Worm (Caenorhabditis elegans): ENCODE data around the gene C35B1.3.

DNA sequence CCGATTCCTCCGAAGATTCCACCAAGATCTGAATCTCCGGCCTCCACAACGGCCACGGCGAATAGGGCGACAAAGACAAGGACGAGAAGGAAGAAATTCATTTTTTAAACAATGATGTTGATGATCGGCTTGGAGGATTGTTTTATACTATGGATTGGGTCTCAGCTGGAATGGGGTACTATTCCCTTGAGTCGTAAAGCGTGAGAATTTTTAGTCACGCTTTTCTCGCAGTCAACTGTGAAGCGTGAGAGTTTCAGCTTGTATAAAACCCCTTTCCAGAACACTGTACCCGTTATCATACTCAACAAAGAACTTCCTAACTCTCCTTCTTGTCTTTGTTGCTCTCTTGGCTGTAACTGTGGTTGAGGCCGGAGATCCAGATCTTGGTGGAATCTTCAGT, 33.6 kb downstream of the C35B1.3 start, which contains the start of gene F49F1.15:
- no peak for TF ChIP-seq zag-1 (tag; optimal IDR thresholded peaks at IDR 0.05)
- TF ChIP-seq elt-2 (tag; optimal IDR thresholded peaks at IDR 0.05) = no peak
- TF ChIP-seq nhr-237 (tag; optimal IDR thresholded peaks at IDR 0.05) = no peak
- no peak for TF ChIP-seq rnt-1 (tag; optimal IDR thresholded peaks at IDR 0.05)
- TF ChIP-seq unc-62 (GFP tag; optimal IDR thresholded peaks at IDR 0.05) = no peak
- no peak for TF ChIP-seq blmp-1 (tag; optimal IDR thresholded peaks at IDR 0.05)
- TF ChIP-seq nhr-11 (tag; optimal IDR thresholded peaks at IDR 0.05) = no peak
- TF ChIP-seq sptf-1 (tag; optimal IDR thresholded peaks at IDR 0.05) = no peak
- no peak for TF ChIP-seq ztf-4 (tag; optimal IDR thresholded peaks at IDR 0.05)
- TF ChIP-seq pag-3 (tag; optimal IDR thresholded peaks at IDR 0.05; ENCODE audit: borderline replicate concordance, insufficient read depth) = no peak
- no peak for TF ChIP-seq ama-1 (optimal IDR thresholded peaks at IDR 0.05)
- no peak for TF ChIP-seq mdl-1 (tag; optimal IDR thresholded peaks at IDR 0.05)
- no peak for TF ChIP-seq C16A3.4 (tag; optimal IDR thresholded peaks at IDR 0.05)
